Fruit fly (Drosophila melanogaster): Measurements from ENCODE around the gene eIF1A.

- no peak for TF ChIP-seq CG10543 (GFP tag; optimal IDR thresholded peaks at IDR 0.05)
- TF ChIP-seq HLH54F (GFP tag; optimal IDR thresholded peaks at IDR 0.05), result no peak
These were observed 38.3 kb downstream of the eIF1A start for dm6 chr3R:18312761-18313160.
